Worm (Caenorhabditis elegans): Measurements from ENCODE around the gene ctr-9.
A peak's percentile ranks its signal among the peaks of the same experiment; 100 is the strongest.

ctr-9 gene

DNA sequence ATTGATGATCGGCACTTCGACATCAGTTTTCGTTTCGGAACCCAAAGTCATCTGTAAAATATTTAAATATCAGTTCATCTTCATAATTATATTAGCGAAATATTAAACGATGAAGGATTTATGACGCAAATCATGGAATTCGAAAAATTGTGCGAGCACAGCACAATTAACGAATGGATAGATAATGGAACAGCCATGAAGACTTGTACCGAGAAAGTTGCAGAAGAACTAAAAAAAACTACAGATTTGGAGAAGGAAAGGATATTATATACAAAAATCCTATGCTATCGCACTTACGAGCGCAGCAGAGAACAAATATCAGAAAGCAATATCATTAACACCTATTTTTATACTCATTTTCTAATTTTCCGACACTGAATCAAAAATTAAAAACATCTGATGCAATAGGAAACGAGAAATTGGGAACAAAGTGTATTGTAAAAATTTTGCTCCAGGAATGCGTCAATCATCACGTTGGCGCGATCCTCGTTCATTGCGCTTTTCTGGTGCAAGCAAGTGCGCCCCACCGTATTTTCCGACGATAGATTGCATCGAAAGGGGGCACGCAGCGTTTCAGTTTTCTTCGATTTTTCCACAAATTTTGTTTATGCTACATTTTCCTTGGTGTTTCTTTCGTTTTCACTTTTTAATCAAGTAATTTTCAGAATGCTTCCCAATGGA lies 30.4 kb downstream of the ctr-9 start, which contains the start of the genes clu-1 and prp-40 (continued):
- TF ChIP-seq irx-1 (tag; optimal IDR thresholded peaks at IDR 0.05) (peak; percentile 77), xbp-1 (tag; optimal IDR thresholded peaks at IDR 0.05) (peak; percentile 90), swsn-7 (tag; optimal IDR thresholded peaks at IDR 0.05) (peak; percentile 91), fkh-10 (GFP tag; optimal IDR thresholded peaks at IDR 0.05) (peak; percentile 57), rnt-1 (tag; optimal IDR thresholded peaks at IDR 0.05) (peak; percentile 95), elt-2 (tag; optimal IDR thresholded peaks at IDR 0.05) (peak; percentile 56), zag-1 (tag; optimal IDR thresholded peaks at IDR 0.05) (no peak), lin-14 (GFP tag; optimal IDR thresholded peaks at IDR 0.05) (peak; percentile 90), ztf-11 (tag; optimal IDR thresholded peaks at IDR 0.05) (peak in 1 of 2 experiments; percentile 37)

DNA sequence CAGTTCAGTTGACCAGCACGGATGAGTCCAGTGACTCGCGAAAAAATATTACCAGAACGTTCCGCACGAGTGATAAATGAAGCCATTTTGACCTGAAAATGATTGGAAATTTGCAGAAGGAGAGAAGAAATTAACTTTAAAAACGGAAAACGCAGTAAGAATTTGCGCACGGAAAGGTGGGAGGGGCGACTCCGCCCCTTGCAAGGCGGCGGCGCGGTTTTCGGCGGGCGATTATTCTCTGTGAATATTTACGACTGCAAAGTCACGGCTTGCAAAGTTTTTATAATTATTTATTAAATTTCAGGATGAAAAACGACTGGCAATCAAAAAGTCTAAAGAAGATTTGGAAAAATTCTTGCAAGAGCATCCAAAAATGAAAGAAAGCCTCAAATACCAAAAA lies 32.4 kb downstream of the ctr-9 start, which contains the start of gene mrps-23:
Gene mrps-23 (minus strand): TSS at position 92 of the 400 bp plus-strand sequence.
- TF ChIP-seq tbx-2 (tag; optimal IDR thresholded peaks at IDR 0.05): no peak
- TF ChIP-seq xbp-1 (tag; optimal IDR thresholded peaks at IDR 0.05): no peak
- TF ChIP-seq C34B4.2 (tag; optimal IDR thresholded peaks at IDR 0.05): no peak
- no peak for TF ChIP-seq hpl-2 (GFP tag; optimal IDR thresholded peaks at IDR 0.05)
- peak in 1 of 3 experiments; percentile 7 for TF ChIP-seq dpl-1 (GFP tag; optimal IDR thresholded peaks at IDR 0.05)
- TF ChIP-seq blmp-1 (tag; optimal IDR thresholded peaks at IDR 0.05): no peak
- no peak for TF ChIP-seq isw-1 (GFP tag; IDR thresholded peaks at IDR 0.05)
- no peak for TF ChIP-seq nhr-71 (tag; optimal IDR thresholded peaks at IDR 0.05)
- no peak for TF ChIP-seq nhr-85 (tag)
- no peak for TF ChIP-seq pag-3 (tag; optimal IDR thresholded peaks at IDR 0.05; ENCODE audit: borderline replicate concordance, insufficient read depth)
- TF ChIP-seq rnt-1 (tag; optimal IDR thresholded peaks at IDR 0.05): no peak
- peak; percentile 22 for TF ChIP-seq nhr-90 (tag; optimal IDR thresholded peaks at IDR 0.05; ENCODE audit: poor library complexity)
- no peak for TF ChIP-seq aha-1 (tag; optimal IDR thresholded peaks at IDR 0.05)
- peak in 1 of 2 experiments; percentile 30 for TF ChIP-seq lin-35 (GFP tag; optimal IDR thresholded peaks at IDR 0.05)
- no peak for TF ChIP-seq grh-1 (GFP tag; IDR thresholded peaks at IDR 0.05)
- no peak for TF ChIP-seq efl-1 (optimal IDR thresholded peaks at IDR 0.05)
- TF ChIP-seq efl-1 (GFP tag; optimal IDR thresholded peaks at IDR 0.05 in 1 of 2): peak in 1 of 2 experiments; percentile 16
- no peak for TF ChIP-seq alr-1 (tag; optimal IDR thresholded peaks at IDR 0.05; ENCODE audit: borderline replicate concordance)
- no peak for TF ChIP-seq irx-1 (tag; optimal IDR thresholded peaks at IDR 0.05)
- TF ChIP-seq snu-23 (GFP tag; optimal IDR thresholded peaks at IDR 0.05): peak; percentile 20
- TF ChIP-seq unc-30 (tag; optimal IDR thresholded peaks at IDR 0.05): no peak
- no peak for TF ChIP-seq zag-1 (tag; optimal IDR thresholded peaks at IDR 0.05)
- no peak for TF ChIP-seq mdl-1 (tag; optimal IDR thresholded peaks at IDR 0.05)
- peak in 1 of 2 experiments; percentile 35 for TF ChIP-seq lsy-2 (tag; optimal IDR thresholded peaks at IDR 0.05)
- no peak for TF ChIP-seq unc-86 (tag; optimal IDR thresholded peaks at IDR 0.05)
- peak in 1 of 6 experiments; percentile 12 for TF ChIP-seq elt-3 (tag; optimal IDR thresholded peaks at IDR 0.05)
- no peak for TF ChIP-seq hlh-17 (GFP tag; optimal IDR thresholded peaks at IDR 0.05; ENCODE audit: borderline replicate concordance)
- no peak for TF ChIP-seq ceh-82 (tag; optimal IDR thresholded peaks at IDR 0.05)
- TF ChIP-seq nhr-47 (tag; optimal IDR thresholded peaks at IDR 0.05): peak; percentile 7
- TF ChIP-seq unc-130 (tag; optimal IDR thresholded peaks at IDR 0.05): no peak
- no peak for TF ChIP-seq ceh-63 (GFP tag; optimal IDR thresholded peaks at IDR 0.05)
- no peak for TF ChIP-seq elt-2 (tag; optimal IDR thresholded peaks at IDR 0.05)
- no peak for TF ChIP-seq C04F5.9 (tag; optimal IDR thresholded peaks at IDR 0.05)

ce11 chrIII:9525252-9525651 lies 34.1 kb downstream of the ctr-9 start, which contains the start of gene trpp-3:
Gene trpp-3 (plus strand): TSS chrIII:9525552.
- TF ChIP-seq ceh-88 (GFP tag; IDR thresholded peaks at IDR 0.05): no peak
- no peak for TF ChIP-seq jun-1 (tag; optimal IDR thresholded peaks at IDR 0.05)
- TF ChIP-seq ama-1 (optimal IDR thresholded peaks at IDR 0.05): no peak
- TF ChIP-seq ets-5 (GFP tag; IDR thresholded peaks at IDR 0.05): no peak
